Fruit fly (Drosophila melanogaster) whole organism, embryonic: ENCODE data around the gene CG12081.

Experiments
- CG11093 ChIP-seq: fragments of 200-800 bp; sonication (Bioruptor generic); IDR thresholded peaks from 3 replicates; pipeline ENCODE4 v1.3.6; 2022; ENCODE audit warnings: missing biosample characterization, missing genetic modification characterization
- CG11504 ChIP-seq: fragments of 200-800 bp; sonication (Bioruptor generic); optimal IDR thresholded peaks from 3 replicates; lab custom pipeline; 2019; ENCODE audit warnings: missing biosample characterization, mild to moderate bottlenecking, missing genetic modification characterization, moderate library complexity
- CG13424 ChIP-seq: fragments of 200-800 bp; sonication (Bioruptor generic); optimal IDR thresholded peaks from 2 replicates; lab custom pipeline; 2019; ENCODE audit warnings: missing biosample characterization, mild to moderate bottlenecking, missing genetic modification characterization, moderate library complexity
- CG13624 ChIP-seq: fragments of 200-800 bp; sonication (Bioruptor generic); optimal IDR thresholded peaks from 2 replicates; lab custom pipeline; 2016; ENCODE audit warnings: missing biosample characterization, missing genetic modification characterization
- CG14710 ChIP-seq: fragments of 200-800 bp; sonication (Bioruptor generic); optimal IDR thresholded peaks from 3 replicates; lab custom pipeline; 2019; ENCODE audit warnings: missing biosample characterization, mild to moderate bottlenecking, missing genetic modification characterization, moderate library complexity
- CG14860 ChIP-seq: fragments of 200-800 bp; sonication (Bioruptor generic); IDR thresholded peaks from 3 replicates; pipeline ENCODE4 v1.3.6; 2022; ENCODE audit warnings: missing biosample characterization, missing genetic modification characterization; ENCODE audit not compliant: partially characterized antibody
- CG15269 ChIP-seq: fragments of 200-800 bp; sonication (Bioruptor generic); optimal IDR thresholded peaks from 2 replicates; lab custom pipeline; 2018; ENCODE audit warnings: missing biosample characterization, mild to moderate bottlenecking, missing genetic modification characterization, moderate library complexity
- CG1647 ChIP-seq: fragments of 200-800 bp; sonication (Bioruptor generic); optimal IDR thresholded peaks from 3 replicates; lab custom pipeline; 2016; ENCODE audit warnings: missing biosample characterization, missing genetic modification characterization
- CG17385 ChIP-seq: fragments of 200-800 bp; sonication (Bioruptor generic); optimal IDR thresholded peaks from 3 replicates; lab custom pipeline; 2018; ENCODE audit warnings: missing biosample characterization, mild to moderate bottlenecking, missing genetic modification characterization
- CG17912 ChIP-seq: fragments of 200-800 bp; sonication (Bioruptor generic); optimal IDR thresholded peaks from 2 replicates; lab custom pipeline; 2018; ENCODE audit warnings: missing biosample characterization, mild to moderate bottlenecking, missing genetic modification characterization
- CG1792 ChIP-seq: fragments of 200-800 bp; sonication (Bioruptor generic); optimal IDR thresholded peaks from 2 replicates; lab custom pipeline; 2016; ENCODE audit warnings: missing biosample characterization, missing genetic modification characterization
- CG18011 ChIP-seq: fragments of 200-800 bp; sonication (Bioruptor generic); optimal IDR thresholded peaks from 2 replicates; lab custom pipeline; 2017; ENCODE audit warnings: missing biosample characterization, missing genetic modification characterization, mild to moderate bottlenecking, moderate library complexity, missing genotype
- CG3065 ChIP-seq: fragments of 200-800 bp; sonication (Bioruptor generic); optimal IDR thresholded peaks from 2 replicates; lab custom pipeline; 2016; ENCODE audit warnings: missing biosample characterization, missing genetic modification characterization
- CG3995 ChIP-seq: fragments of 200-800 bp; sonication (Bioruptor generic); optimal IDR thresholded peaks from 3 replicates; lab custom pipeline; 2016; ENCODE audit warnings: missing biosample characterization, missing genetic modification characterization
- CG4404 ChIP-seq: fragments of 200-800 bp; sonication (Bioruptor generic); IDR thresholded peaks from 2 replicates; pipeline ENCODE4 v1.3.6; 2022; ENCODE audit warnings: missing biosample characterization, missing genetic modification characterization
- CG4820 ChIP-seq: fragments of 200-800 bp; sonication (Bioruptor generic); optimal IDR thresholded peaks from 3 replicates; lab custom pipeline; 2016; ENCODE audit warnings: missing biosample characterization, missing genetic modification characterization
- CG6683 ChIP-seq: fragments of 200-800 bp; sonication (Bioruptor generic); optimal IDR thresholded peaks from 2 replicates; lab custom pipeline; 2017; ENCODE audit warnings: missing biosample characterization, mild to moderate bottlenecking, missing genetic modification characterization, missing genetic modification reagents
- CG6854 ChIP-seq: fragments of 200-800 bp; sonication (Bioruptor generic); optimal IDR thresholded peaks from 3 replicates; lab custom pipeline; 2017; ENCODE audit warnings: missing biosample characterization, mild to moderate bottlenecking, missing genetic modification characterization
- CG7786 ChIP-seq: fragments of 200-800 bp; sonication (Bioruptor generic); optimal IDR thresholded peaks from 2 replicates; lab custom pipeline; 2016; ENCODE audit warnings: missing biosample characterization, missing genetic modification characterization
- CG7928 ChIP-seq: fragments of 200-800 bp; sonication (Bioruptor generic); optimal IDR thresholded peaks from 2 replicates; lab custom pipeline; 2017; ENCODE audit warnings: missing biosample characterization, mild to moderate bottlenecking, missing genetic modification characterization
- CG8290 ChIP-seq, 3 experiments: fragments of 200-800 bp; sonication (Bioruptor generic); optimal IDR thresholded peaks; 2 replicates each; lab custom pipeline; 2016 to 2019; ENCODE audit warnings: missing biosample characterization in 3 of 3, missing genetic modification characterization in 3 of 3, mild to moderate bottlenecking in 2 of 3, moderate library complexity in 1 of 3
- CG9876 ChIP-seq: fragments of 200-800 bp; sonication (Bioruptor generic); optimal IDR thresholded peaks from 2 replicates; lab custom pipeline; 2016; ENCODE audit warnings: missing biosample characterization, missing genetic modification characterization
- D ChIP-seq, 2 experiments: fragments of 200-800 bp in 1 of 2; fragments of >200 bp in 1 of 2; sonication (Bioruptor generic) in 1 of 2; optimal IDR thresholded peaks; 2 replicates in 1 of 2; 3 replicates in 1 of 2; lab custom pipeline; 2017; ENCODE audit warnings: mild to moderate bottlenecking in 1 of 2, missing biosample characterization in 1 of 2, missing genetic modification characterization in 1 of 2, missing genetic modification reagents in 1 of 2
- Dek ChIP-seq: fragments of 200-800 bp; sonication (Bioruptor generic); optimal IDR thresholded peaks from 3 replicates; lab custom pipeline; 2019; ENCODE audit warnings: missing biosample characterization, mild to moderate bottlenecking, missing genetic modification characterization, moderate library complexity
- Hr51 ChIP-seq, 2 experiments: fragments of 200-800 bp; sonication (Bioruptor generic); optimal IDR thresholded peaks; 2 replicates in 1 of 2; 3 replicates in 1 of 2; lab custom pipeline; 2016 to 2018; ENCODE audit warnings: missing biosample characterization in 2 of 2, missing genetic modification characterization in 2 of 2, mild to moderate bottlenecking in 1 of 2, moderate library complexity in 1 of 2
- Lim3 ChIP-seq: fragments of 200-800 bp; sonication (Bioruptor generic); IDR thresholded peaks from 2 replicates; pipeline ENCODE4 v1.3.6; 2022; ENCODE audit warnings: missing biosample characterization, missing genetic modification characterization
- MBD-R2 ChIP-seq: fragments of 200-800 bp; sonication (Bioruptor generic); IDR thresholded peaks from 2 replicates; pipeline ENCODE4 v1.3.6; 2022; ENCODE audit warnings: missing biosample characterization, missing genetic modification characterization
- MTF-1 ChIP-seq: fragments of 200-800 bp; sonication (Bioruptor generic); optimal IDR thresholded peaks from 2 replicates; lab custom pipeline; 2018; ENCODE audit warnings: missing biosample characterization, mild to moderate bottlenecking, missing genetic modification characterization, borderline replicate concordance
- Myb ChIP-seq: fragments of 200-800 bp; sonication (Bioruptor generic); optimal IDR thresholded peaks from 2 replicates; lab custom pipeline; 2016; ENCODE audit warnings: missing biosample characterization, missing genetic modification characterization
- NK7.1 ChIP-seq: fragments of 200-800 bp; sonication (Bioruptor generic); optimal IDR thresholded peaks from 3 replicates; lab custom pipeline; 2016; ENCODE audit warnings: missing biosample characterization, missing genetic modification characterization
- Nf-YB ChIP-seq: fragments of 200-800 bp; sonication (Bioruptor generic); optimal IDR thresholded peaks from 3 replicates; lab custom pipeline; 2019; ENCODE audit warnings: missing biosample characterization, mild to moderate bottlenecking, missing genetic modification characterization, moderate library complexity
- Poxn ChIP-seq: fragments of 200-800 bp; sonication (Bioruptor generic); IDR thresholded peaks from 2 replicates; pipeline ENCODE4 v1.3.6; 2022; ENCODE audit warnings: missing biosample characterization, missing genetic modification characterization
- TFAM ChIP-seq: fragments of 200-800 bp; sonication (Bioruptor generic); optimal IDR thresholded peaks from 2 replicates; lab custom pipeline; 2017; ENCODE audit warnings: missing biosample characterization, missing genetic modification characterization, inconsistent platforms
- Tbp ChIP-seq: fragments of >200 bp; optimal IDR thresholded peaks from 2 replicates; lab custom pipeline; 2018; ENCODE audit warnings: missing biosample characterization, missing genetic modification characterization
- bsh ChIP-seq, 2 experiments: fragments of 200-800 bp; sonication (Bioruptor generic); optimal IDR thresholded peaks; 2 replicates each; lab custom pipeline; 2017 to 2018; ENCODE audit warnings: mild to moderate bottlenecking in 2 of 2, missing biosample characterization in 2 of 2, missing genetic modification characterization in 2 of 2, moderate library complexity in 1 of 2
- fd3F ChIP-seq: fragments of 200-800 bp; sonication (Bioruptor generic); optimal IDR thresholded peaks from 2 replicates; lab custom pipeline; 2018; ENCODE audit warnings: missing biosample characterization, mild to moderate bottlenecking, missing genetic modification characterization, moderate library complexity
- fu2 ChIP-seq: fragments of 200-800 bp; sonication (Bioruptor generic); optimal IDR thresholded peaks from 2 replicates; lab custom pipeline; 2016; ENCODE audit warnings: missing biosample characterization, missing genetic modification characterization
- lab ChIP-seq: fragments of 200-800 bp; sonication (Bioruptor generic); optimal IDR thresholded peaks from 3 replicates; lab custom pipeline; 2017; ENCODE audit warnings: missing biosample characterization, missing genetic modification characterization, mild to moderate bottlenecking, moderate library complexity, missing genetic modification reagents
- luna ChIP-seq: fragments of 200-800 bp; sonication (Bioruptor generic); optimal IDR thresholded peaks from 2 replicates; lab custom pipeline; 2016; ENCODE audit warnings: missing biosample characterization, missing genetic modification characterization
- mam ChIP-seq: fragments of 200-800 bp; sonication (Bioruptor generic); optimal IDR thresholded peaks from 3 replicates; lab custom pipeline; 2016; ENCODE audit warnings: missing biosample characterization, missing genetic modification characterization
- nmo ChIP-seq: fragments of 200-800 bp; sonication (Bioruptor generic); optimal IDR thresholded peaks from 2 replicates; lab custom pipeline; 2018; ENCODE audit warnings: missing biosample characterization, mild to moderate bottlenecking, missing genetic modification characterization, moderate library complexity
- odd ChIP-seq: fragments of 200-800 bp; sonication (Bioruptor generic); optimal IDR thresholded peaks from 2 replicates; lab custom pipeline; 2017; ENCODE audit warnings: missing biosample characterization, mild to moderate bottlenecking, missing genetic modification characterization
- phol ChIP-seq: fragments of 200-800 bp; sonication (Bioruptor generic); optimal IDR thresholded peaks from 3 replicates; lab custom pipeline; 2018; ENCODE audit warnings: missing biosample characterization, mild to moderate bottlenecking, missing genetic modification characterization, moderate library complexity
- sc ChIP-seq, 3 experiments: fragments of >200 bp in 2 of 3; fragments of 200-800 bp in 1 of 3; sonication (Bioruptor generic) in 1 of 3; optimal IDR thresholded peaks; 2 replicates in 2 of 3; 3 replicates in 1 of 3; lab custom pipeline; 2017; ENCODE audit warnings: mild to moderate bottlenecking in 1 of 3, missing biosample characterization in 1 of 3, missing genetic modification characterization in 1 of 3, missing genetic modification reagents in 1 of 3
- sug ChIP-seq: fragments of 200-800 bp; optimal IDR thresholded peaks from 2 replicates; lab custom pipeline; 2019; ENCODE audit warnings: missing biosample characterization, mild to moderate bottlenecking, missing genetic modification characterization, moderate library complexity
- z ChIP-seq: fragments of 200-800 bp; sonication (Bioruptor generic); IDR thresholded peaks from 3 replicates; pipeline ENCODE4 v1.3.6; 2022; ENCODE audit warnings: missing biosample characterization, missing genetic modification characterization

The CG12081 gene

dm6 chrX:8560087-8560999 lies 28.3 kb upstream of the CG12081 start, which contains the start of the genes CG12112 and Trf4-1 (continued):
- peak; percentile 57; the same call in 2 of the 3 replicates for TF ChIP-seq CG14860
- TF ChIP-seq bsh (GFP tag; optimal IDR thresholded peaks at IDR 0.05; lab: Kevin White, UChicago), result no peak
- no peak for TF ChIP-seq CG11093
- 0 out of 2 replicates have a peak, but pooled peaks have one; percentile 38 for TF ChIP-seq MBD-R2 (GFP tag; lab: Robert Waterston, UW)
- no peak for TF ChIP-seq luna (GFP tag; lab: Kevin White, UChicago)
- TF ChIP-seq CG17385, result no peak
- TF ChIP-seq CG8290 (GFP tag; optimal IDR thresholded peaks at IDR 0.05; lab: Kevin White, UChicago), result no peak
- peak in 1 of 2 experiments; percentile 38 for TF ChIP-seq CG8290 (tag; optimal IDR thresholded peaks at IDR 0.05; lab: Kevin White, UChicago)
- TF ChIP-seq CG3995, result peak; percentile 68
- peak; percentile 61 for TF ChIP-seq CG14710
- no peak for TF ChIP-seq Nf-YB (GFP tag; lab: Kevin White, UChicago)
- no peak for TF ChIP-seq sc (optimal IDR thresholded peaks at IDR 0.05; lab: Kevin White, UChicago)
- TF ChIP-seq sc (GFP tag; optimal IDR thresholded peaks at IDR 0.05; lab: Kevin White, UChicago), result no peak
- TF ChIP-seq lab (GFP tag; lab: Kevin White, UChicago), result peak; percentile 21
- no peak for TF ChIP-seq CG18011 (GFP tag; lab: Kevin White, UChicago)
- no peak for TF ChIP-seq CG1792 (GFP tag; lab: Kevin White, UChicago)
- TF ChIP-seq CG7928 (GFP tag; lab: Kevin White, UChicago), result peak; percentile 10
- TF ChIP-seq CG17912 (GFP tag; lab: Kevin White, UChicago), result no peak
- no peak for TF ChIP-seq odd
- TF ChIP-seq CG15269 (tag; lab: Kevin White, UChicago), result no peak
- TF ChIP-seq CG4404 (GFP tag; lab: Robert Waterston, UW), result no peak
- TF ChIP-seq CG6683 (GFP tag; lab: Kevin White, UChicago), result no peak
- peak; percentile 88 for TF ChIP-seq Myb (GFP tag; lab: Kevin White, UChicago)
- peak; percentile 6 for TF ChIP-seq CG1647
- TF ChIP-seq CG9876, result no peak
- no peak for TF ChIP-seq Tbp (GFP tag; lab: Kevin White, UChicago)
- TF ChIP-seq CG4820 (GFP tag; lab: Kevin White, UChicago), result no peak
- TF ChIP-seq CG3065 (GFP tag; lab: Kevin White, UChicago), result no peak
- peak; percentile 9 to 31 for TF ChIP-seq Hr51 (GFP tag; optimal IDR thresholded peaks at IDR 0.05; lab: Kevin White, UChicago)
- no peak for TF ChIP-seq MTF-1
- TF ChIP-seq sug (tag; lab: Kevin White, UChicago), result peak; percentile 24
- TF ChIP-seq Lim3 (GFP tag; lab: Robert Waterston, UW), result no peak
- TF ChIP-seq CG6854, result no peak
- peak; percentile 30 for TF ChIP-seq CG11504 (tag; lab: Kevin White, UChicago)
- no peak for TF ChIP-seq NK7.1 (GFP tag; lab: Kevin White, UChicago)
- no peak for TF ChIP-seq CG13624 (GFP tag; lab: Kevin White, UChicago)
- peak; percentile 14 for TF ChIP-seq D (optimal IDR thresholded peaks at IDR 0.05; lab: Kevin White, UChicago)
- no peak for TF ChIP-seq D (GFP tag; optimal IDR thresholded peaks at IDR 0.05; lab: Kevin White, UChicago)
- peak; percentile 34 for TF ChIP-seq CG13424 (tag; lab: Kevin White, UChicago)
- TF ChIP-seq z, result no peak
- TF ChIP-seq Poxn (GFP tag; lab: Robert Waterston, UW), result no peak
- peak; percentile 44 for TF ChIP-seq nmo (GFP tag; lab: Kevin White, UChicago)
- TF ChIP-seq phol, result peak; percentile 48
- peak; percentile 11 for TF ChIP-seq mam
- TF ChIP-seq fu2 (GFP tag; lab: Kevin White, UChicago), result no peak
- TF ChIP-seq CG7786 (GFP tag; lab: Kevin White, UChicago), result no peak
- TF ChIP-seq TFAM (GFP tag; lab: Kevin White, UChicago), result no peak
- no peak for TF ChIP-seq fd3F
- TF ChIP-seq Dek (tag; lab: Kevin White, UChicago), result peak; percentile 3
